Worm (Caenorhabditis elegans) whole organism, L4/young adult: ENCODE measurements around the gene rbm-34.

ENCODE experiments used
- W03F9.2 ChIP-seq: fragments of 150-350 bp; optimal IDR thresholded peaks from 2 replicates; lab custom pipeline; 2014; ENCODE audit warnings: missing biosample characterization, missing genetic modification characterization
- dao-5 ChIP-seq: sonication (generic microtip); optimal IDR thresholded peaks from 2 replicates; lab custom pipeline; 2016; ENCODE audit warnings: missing genotype, missing genetic modification characterization, moderate library complexity, missing compliant biosample characterization
- him-1 ChIP-seq: sonication (generic microtip); optimal IDR thresholded peaks from 2 replicates; lab custom pipeline; 2016; ENCODE audit warnings: missing genotype, missing genetic modification reagents, missing genetic modification characterization, missing compliant biosample characterization

- TF ChIP-seq W03F9.2 (tag; lab: Kevin White, UChicago) (no peak), him-1 (tag; lab: Kevin White, UChicago) (no peak), dao-5 (tag; lab: Kevin White, UChicago) (no peak)
These were observed 27.7 kb upstream of the rbm-34 start, which contains the start of gene K08E4.3 for ce11 chrIV:12057508-12057907.
